Fruit fly (Drosophila melanogaster) whole organism, embryonic: ENCODE measurements around the gene CG32302.

Experiments used
- Abd-B ChIP-seq: fragments of 200-800 bp; sonication (Bioruptor generic); optimal IDR thresholded peaks from 2 replicates; lab custom pipeline; 2018; ENCODE audit warnings: missing biosample characterization, mild to moderate bottlenecking, missing genetic modification characterization, moderate library complexity
- Adf1 ChIP-seq: fragments of 200-800 bp; sonication (Bioruptor generic); IDR thresholded peaks from 2 replicates; pipeline ENCODE4 v1.3.6; 2022; ENCODE audit warnings: missing biosample characterization, missing genetic modification characterization
- CG10147 ChIP-seq: fragments of 200-800 bp; sonication (Bioruptor generic); optimal IDR thresholded peaks from 2 replicates; lab custom pipeline; 2019; ENCODE audit warnings: missing biosample characterization, mild to moderate bottlenecking, missing genetic modification characterization, moderate library complexity
- CG10431 ChIP-seq: fragments of 200-800 bp; sonication (Bioruptor generic); optimal IDR thresholded peaks from 3 replicates; lab custom pipeline; 2018; ENCODE audit warnings: missing biosample characterization, mild to moderate bottlenecking, missing genetic modification characterization
- CG10462 ChIP-seq: fragments of 200-800 bp; sonication (Bioruptor generic); optimal IDR thresholded peaks from 2 replicates; lab custom pipeline; 2016; ENCODE audit warnings: missing biosample characterization, missing genetic modification characterization
- CG10959 ChIP-seq: fragments of 200-800 bp; sonication (Bioruptor generic); IDR thresholded peaks from 2 replicates; pipeline ENCODE4 v1.3.6; 2022; ENCODE audit warnings: missing biosample characterization, missing genetic modification characterization
- CG10979 ChIP-seq: fragments of 200-800 bp; sonication (Bioruptor generic); optimal IDR thresholded peaks from 2 replicates; lab custom pipeline; 2018; ENCODE audit warnings: missing biosample characterization, mild to moderate bottlenecking, missing genetic modification characterization, moderate library complexity
- CG12104 ChIP-seq: fragments of 200-800 bp; sonication (Bioruptor generic); optimal IDR thresholded peaks from 3 replicates; lab custom pipeline; 2016; ENCODE audit warnings: missing biosample characterization, missing genetic modification characterization
- CG12155 ChIP-seq: fragments of 200-800 bp; sonication (Bioruptor generic); optimal IDR thresholded peaks from 3 replicates; lab custom pipeline; 2016; ENCODE audit warnings: missing biosample characterization, missing genetic modification characterization
- CG12942 ChIP-seq: fragments of 200-800 bp; sonication (Bioruptor generic); optimal IDR thresholded peaks from 3 replicates; lab custom pipeline; 2016; ENCODE audit warnings: missing biosample characterization, missing genetic modification characterization
- CG13424 ChIP-seq: fragments of 200-800 bp; sonication (Bioruptor generic); optimal IDR thresholded peaks from 2 replicates; lab custom pipeline; 2019; ENCODE audit warnings: missing biosample characterization, mild to moderate bottlenecking, missing genetic modification characterization, moderate library complexity
- CG14710 ChIP-seq: fragments of 200-800 bp; sonication (Bioruptor generic); optimal IDR thresholded peaks from 3 replicates; lab custom pipeline; 2019; ENCODE audit warnings: missing biosample characterization, mild to moderate bottlenecking, missing genetic modification characterization, moderate library complexity
- CG2678 ChIP-seq: fragments of 200-800 bp; sonication (Bioruptor generic); optimal IDR thresholded peaks from 3 replicates; lab custom pipeline; 2019; ENCODE audit warnings: missing biosample characterization, mild to moderate bottlenecking, missing genetic modification characterization, moderate library complexity
- CG3065 ChIP-seq: fragments of 200-800 bp; sonication (Bioruptor generic); optimal IDR thresholded peaks from 2 replicates; lab custom pipeline; 2016; ENCODE audit warnings: missing biosample characterization, missing genetic modification characterization
- CG32767 ChIP-seq: fragments of 200-800 bp; sonication (Bioruptor generic); IDR thresholded peaks from 2 replicates; pipeline ENCODE4 v1.3.6; 2022; ENCODE audit warnings: missing biosample characterization, missing genetic modification characterization
- CG3407 ChIP-seq: fragments of 200-800 bp; sonication (Bioruptor generic); optimal IDR thresholded peaks from 2 replicates; lab custom pipeline; 2018; ENCODE audit warnings: missing biosample characterization, mild to moderate bottlenecking, missing genetic modification characterization
- CG34376 ChIP-seq: fragments of 200-800 bp; sonication (Bioruptor generic); optimal IDR thresholded peaks from 2 replicates; lab custom pipeline; 2018; ENCODE audit warnings: missing biosample characterization, mild to moderate bottlenecking, missing genetic modification characterization
- CG34422 ChIP-seq: fragments of 200-800 bp; sonication (Bioruptor generic); IDR thresholded peaks from 3 replicates; pipeline ENCODE4 v1.3.6; 2022; ENCODE audit warnings: missing biosample characterization, missing genetic modification characterization
- CG3726 ChIP-seq: fragments of 200-800 bp; sonication (Bioruptor generic); IDR thresholded peaks from 3 replicates; pipeline ENCODE4, ENCODE4 v1.3.6; 2022; ENCODE audit warnings: missing biosample characterization, missing genetic modification characterization
- CG4707 ChIP-seq: fragments of 200-800 bp; sonication (Bioruptor generic); optimal IDR thresholded peaks from 2 replicates; lab custom pipeline; 2018; ENCODE audit warnings: missing biosample characterization, mild to moderate bottlenecking, missing genetic modification characterization, moderate library complexity
- CG6683 ChIP-seq: fragments of 200-800 bp; sonication (Bioruptor generic); optimal IDR thresholded peaks from 2 replicates; lab custom pipeline; 2017; ENCODE audit warnings: missing biosample characterization, mild to moderate bottlenecking, missing genetic modification characterization, missing genetic modification reagents
- Hr3 ChIP-seq: fragments of 200-800 bp; sonication (Bioruptor generic); optimal IDR thresholded peaks from 3 replicates; lab custom pipeline; 2016; ENCODE audit warnings: missing biosample characterization, missing genetic modification characterization
- Max ChIP-seq: fragments of 200-800 bp; sonication (Bioruptor generic); optimal IDR thresholded peaks from 2 replicates; lab custom pipeline; 2016; ENCODE audit warnings: missing biosample characterization, mild to moderate bottlenecking, missing genetic modification characterization
- Ssrp ChIP-seq: fragments of 200-800 bp; sonication (Bioruptor generic); optimal IDR thresholded peaks from 2 replicates; lab custom pipeline; 2018; ENCODE audit warnings: missing biosample characterization, mild to moderate bottlenecking, missing genetic modification characterization, moderate library complexity
- Tbp ChIP-seq: fragments of >200 bp; optimal IDR thresholded peaks from 2 replicates; lab custom pipeline; 2018; ENCODE audit warnings: missing biosample characterization, missing genetic modification characterization
- Xbp1 ChIP-seq: fragments of 200-800 bp; sonication (Bioruptor generic); optimal IDR thresholded peaks from 3 replicates; lab custom pipeline; 2016; ENCODE audit warnings: missing biosample characterization, mild to moderate bottlenecking, missing genetic modification characterization
- Xrp1 ChIP-seq: fragments of 200-800 bp; sonication (Bioruptor generic); IDR thresholded peaks from 2 replicates; pipeline ENCODE4 v1.3.6; 2022; ENCODE audit warnings: missing biosample characterization, missing genetic modification characterization
- ash1 ChIP-seq: fragments of 200-800 bp; sonication (Bioruptor generic); optimal IDR thresholded peaks from 2 replicates; lab custom pipeline; 2018; ENCODE audit warnings: missing biosample characterization, mild to moderate bottlenecking, missing genetic modification characterization
- cas ChIP-seq: fragments of 200-800 bp; sonication (Bioruptor generic); IDR thresholded peaks from 2 replicates; pipeline ENCODE4 v1.3.6; 2022; ENCODE audit warnings: missing biosample characterization, missing genetic modification characterization
- dmrt99B ChIP-seq: fragments of 200-800 bp; sonication (Bioruptor generic); optimal IDR thresholded peaks from 2 replicates; lab custom pipeline; 2018; ENCODE audit warnings: missing biosample characterization, mild to moderate bottlenecking, missing genetic modification characterization, moderate library complexity
- ham ChIP-seq: fragments of 200-800 bp; sonication (Bioruptor generic); IDR thresholded peaks from 2 replicates; pipeline ENCODE4 v1.3.6; 2022; ENCODE audit warnings: missing biosample characterization, missing genetic modification characterization
- jing ChIP-seq: fragments of 200-800 bp; sonication (Bioruptor generic); optimal IDR thresholded peaks from 2 replicates; lab custom pipeline; 2018; ENCODE audit warnings: missing biosample characterization, mild to moderate bottlenecking, missing genetic modification characterization
- lab ChIP-seq: fragments of 200-800 bp; sonication (Bioruptor generic); optimal IDR thresholded peaks from 3 replicates; lab custom pipeline; 2017; ENCODE audit warnings: missing biosample characterization, missing genetic modification characterization, mild to moderate bottlenecking, moderate library complexity, missing genetic modification reagents
- lilli ChIP-seq: fragments of 200-800 bp; sonication (Bioruptor generic); optimal IDR thresholded peaks from 3 replicates; lab custom pipeline; 2016; ENCODE audit warnings: missing biosample characterization, missing genetic modification characterization
- lmd ChIP-seq: fragments of 200-800 bp; sonication (Bioruptor generic); IDR thresholded peaks from 2 replicates; pipeline ENCODE4 v1.3.6; 2022; ENCODE audit warnings: missing biosample characterization, missing genetic modification characterization
- oc ChIP-seq: fragments of 200-800 bp; sonication (Bioruptor generic); optimal IDR thresholded peaks from 2 replicates; lab custom pipeline; 2018; ENCODE audit warnings: missing biosample characterization, mild to moderate bottlenecking, missing genetic modification characterization, moderate library complexity
- peb ChIP-seq: fragments of 200-800 bp; sonication (Bioruptor generic); IDR thresholded peaks from 2 replicates; pipeline ENCODE4 v1.3.6; 2022; ENCODE audit warnings: missing biosample characterization, missing genetic modification characterization
- run ChIP-seq: fragments of 200-800 bp; sonication (Bioruptor generic); optimal IDR thresholded peaks from 3 replicates; lab custom pipeline; 2018; ENCODE audit warnings: missing biosample characterization, mild to moderate bottlenecking, missing genetic modification characterization
- seq ChIP-seq: fragments of 200-800 bp; sonication (Bioruptor generic); IDR thresholded peaks from 2 replicates; pipeline ENCODE4 v1.3.6; 2022; ENCODE audit warnings: missing biosample characterization, missing genetic modification characterization
- sim ChIP-seq: fragments of 200-800 bp; sonication (Bioruptor generic); IDR thresholded peaks from 2 replicates; pipeline ENCODE4 v1.3.6; 2022; ENCODE audit warnings: missing biosample characterization, missing genetic modification characterization
- sna ChIP-seq: fragments of 200-800 bp; sonication (Bioruptor generic); IDR thresholded peaks from 2 replicates; pipeline ENCODE4 v1.3.6; 2022; ENCODE audit warnings: missing biosample characterization, missing genetic modification characterization; ENCODE audit not compliant: partially characterized antibody
- stc ChIP-seq: fragments of 200-800 bp; sonication (Bioruptor generic); IDR thresholded peaks from 2 replicates; pipeline ENCODE4 v1.3.6; 2022; ENCODE audit warnings: missing biosample characterization, missing genetic modification characterization
- tna ChIP-seq: fragments of 200-800 bp; sonication (Bioruptor generic); IDR thresholded peaks from 2 replicates; pipeline ENCODE4 v1.3.6; 2022; ENCODE audit warnings: missing biosample characterization, missing genetic modification characterization; ENCODE audit not compliant: partially characterized antibody
- toy ChIP-seq: fragments of 200-800 bp; sonication (Bioruptor generic); IDR thresholded peaks from 2 replicates; pipeline ENCODE4 v1.3.6; 2022; ENCODE audit warnings: missing biosample characterization, missing genetic modification characterization
- trem ChIP-seq: fragments of 200-800 bp; optimal IDR thresholded peaks from 3 replicates; lab custom pipeline; 2019; ENCODE audit warnings: missing biosample characterization, mild to moderate bottlenecking, missing genetic modification characterization, moderate library complexity
- tup ChIP-seq: fragments of 200-800 bp; sonication (Bioruptor generic); optimal IDR thresholded peaks from 2 replicates; lab custom pipeline; 2016; ENCODE audit warnings: missing biosample characterization, mild to moderate bottlenecking, missing genetic modification characterization, moderate library complexity
- twi ChIP-seq: fragments of 200-800 bp; optimal IDR thresholded peaks from 2 replicates; lab custom pipeline; 2019; ENCODE audit warnings: missing biosample characterization, mild to moderate bottlenecking, missing genetic modification characterization, moderate library complexity
- unpg ChIP-seq: fragments of 200-800 bp; sonication (Bioruptor generic); optimal IDR thresholded peaks from 3 replicates; lab custom pipeline; 2018; ENCODE audit warnings: missing biosample characterization, mild to moderate bottlenecking, missing genetic modification characterization, moderate library complexity
- vvl ChIP-seq: fragments of 200-800 bp; sonication (Bioruptor generic); IDR thresholded peaks from 2 replicates; pipeline ENCODE4 v1.3.6; 2022; ENCODE audit warnings: missing biosample characterization, missing genetic modification characterization
- z ChIP-seq: fragments of 200-800 bp; sonication (Bioruptor generic); IDR thresholded peaks from 3 replicates; pipeline ENCODE4 v1.3.6; 2022; ENCODE audit warnings: missing biosample characterization, missing genetic modification characterization
- zen2 ChIP-seq: fragments of 200-800 bp; sonication (Bioruptor generic); IDR thresholded peaks from 3 replicates; pipeline ENCODE4 v1.3.6; 2022; ENCODE audit warnings: missing biosample characterization, missing genetic modification characterization; ENCODE audit not compliant: partially characterized antibody

Gene CG32302

dm6 chr3L:2243846-2244528 is 24.6 kb upstream of the CG32302 start, which contains the start of gene CG32301 (continued):
- TF ChIP-seq Adf1 (GFP tag; lab: Robert Waterston, UW) (no peak), peb (GFP tag; lab: Robert Waterston, UW) (no peak), CG10147 (GFP tag; lab: Kevin White, UChicago) (no peak), lmd (GFP tag; lab: Robert Waterston, UW) (no peak), sim (GFP tag; lab: Robert Waterston, UW) (no peak), dmrt99B (tag; lab: Kevin White, UChicago) (no peak), CG32767 (no peak), Xrp1 (GFP tag; lab: Robert Waterston, UW) (no peak), twi (no peak), stc (GFP tag; lab: Robert Waterston, UW) (peak; percentile 41; the same call in 1 of the 2 replicates), Hr3 (no peak), zen2 (peak; percentile 70), cas (GFP tag; lab: Robert Waterston, UW) (no peak), tup (GFP tag; lab: Kevin White, UChicago) (no peak), CG14710 (tag; lab: Kevin White, UChicago) (no peak), CG10979 (tag; lab: Kevin White, UChicago) (no peak), lab (GFP tag; lab: Kevin White, UChicago) (no peak), CG12104 (no peak), CG10462 (GFP tag; lab: Kevin White, UChicago) (no peak), CG4707 (GFP tag; lab: Kevin White, UChicago) (no peak), CG2678 (tag; lab: Kevin White, UChicago) (no peak), Ssrp (tag; lab: Kevin White, UChicago) (no peak), CG12155 (no peak), CG13424 (no peak), CG34376 (GFP tag; lab: Kevin White, UChicago) (no peak), trem (peak; percentile 6), vvl (GFP tag; lab: Robert Waterston, UW) (peak; percentile 28; the same call in 1 of the 2 replicates), seq (GFP tag; lab: Robert Waterston, UW) (no peak), CG12942 (GFP tag; lab: Kevin White, UChicago) (no peak), Tbp (GFP tag; lab: Kevin White, UChicago) (no peak), jing (GFP tag; lab: Kevin White, UChicago) (no peak), unpg (GFP tag; lab: Kevin White, UChicago) (no peak), CG3407 (GFP tag; lab: Kevin White, UChicago) (no peak), sna (GFP tag; lab: Robert Waterston, UW) (peak; percentile 64), Xbp1 (no peak), CG34422 (GFP tag; lab: Robert Waterston, UW) (no peak), z (GFP tag; lab: Robert Waterston, UW) (no peak), oc (no peak), run (no peak), CG3065 (GFP tag; lab: Kevin White, UChicago) (no peak), toy (GFP tag; lab: Robert Waterston, UW) (no peak), tna (GFP tag; lab: Robert Waterston, UW) (no peak), lilli (GFP tag; lab: Kevin White, UChicago) (no peak), CG10959 (GFP tag; lab: Robert Waterston, UW) (no peak), CG10431 (GFP tag; lab: Kevin White, UChicago) (no peak), ash1 (GFP tag; lab: Kevin White, UChicago) (no peak), Abd-B (GFP tag; lab: Kevin White, UChicago) (no peak), ham (GFP tag; lab: Robert Waterston, UW) (no peak), CG6683 (GFP tag; lab: Kevin White, UChicago) (no peak), Max (GFP tag; lab: Kevin White, UChicago) (no peak), CG3726 (GFP tag; lab: Robert Waterston, UW) (no peak)
